Worm (Caenorhabditis elegans) whole organism, L4 larva: Measurements from ENCODE around the gene Y75D11A.2.
"Not testable (repeated sequence)": the region's sequence is repeated elsewhere in the genome, so short reads cannot be mapped to it uniquely, and the experiment has no call there.

Experiments used
- F26F4.8 ChIP-seq: fragments of 200-800 bp; sonication (Bioruptor generic); conservative IDR thresholded peaks from 2 replicates; pipeline ENCODE4 v1.3.6; 2022; ENCODE audit warnings: missing genetic modification characterization, missing compliant biosample characterization
- R02D3.7 ChIP-seq: fragments of 150-350 bp; sonication (generic microtip); optimal IDR thresholded peaks from 3 replicates; lab custom pipeline; 2014; ENCODE audit warnings: missing biosample characterization, missing genetic modification characterization
- T20F7.1 ChIP-seq: fragments of 200-800 bp; sonication (Bioruptor generic); optimal IDR thresholded peaks from 2 replicates; lab custom pipeline; 2018; ENCODE audit warnings: mild to moderate bottlenecking, missing genetic modification characterization, missing compliant biosample characterization
- Y5F2A.4 ChIP-seq: fragments of 200-800 bp; sonication (Bioruptor generic); optimal IDR thresholded peaks from 2 replicates; lab custom pipeline; 2018; ENCODE audit warnings: mild to moderate bottlenecking, missing genetic modification characterization, missing compliant biosample characterization
- aha-1 ChIP-seq: fragments of 150-350 bp; peaks from one replicate; lab custom pipeline; 2014; ENCODE audit warnings: missing biosample characterization, missing genetic modification characterization
- ceh-20 ChIP-seq: fragments of 200-800 bp; sonication (Bioruptor generic); IDR thresholded peaks from 2 replicates; pipeline ENCODE4 v1.3.6; 2022; ENCODE audit warnings: missing genetic modification reagents, missing genetic modification characterization, missing compliant biosample characterization
- ceh-32 ChIP-seq: sonication (generic microtip); optimal IDR thresholded peaks from 2 replicates; lab custom pipeline; 2016; ENCODE audit warnings: mild to moderate bottlenecking, missing genetic modification characterization, missing compliant biosample characterization; ENCODE audit not compliant: poor library complexity
- ceh-62 ChIP-seq: sonication (generic microtip); optimal IDR thresholded peaks from 2 replicates; lab custom pipeline; 2017; ENCODE audit warnings: missing biosample characterization, missing genetic modification characterization
- ces-1 ChIP-seq: fragments of 150-350 bp; sonication (generic microtip); optimal IDR thresholded peaks from 4 replicates; lab custom pipeline; 2014; ENCODE audit warnings: missing biosample characterization, missing genetic modification reagents, missing genetic modification characterization
- cey-2 ChIP-seq: sonication (generic microtip); optimal IDR thresholded peaks from 3 replicates; lab custom pipeline; 2017; ENCODE audit warnings: missing genetic modification characterization, mild to moderate bottlenecking, missing compliant biosample characterization, antibody characterized with exemption, borderline replicate concordance; ENCODE audit not compliant: insufficient read depth
- ctbp-1 ChIP-seq: fragments of 200-800 bp; sonication (Bioruptor generic); IDR thresholded peaks from 2 replicates; pipeline ENCODE4 v1.3.6; 2022; ENCODE audit warnings: missing genetic modification reagents, missing genetic modification characterization, missing compliant biosample characterization
- daf-19 ChIP-seq: fragments of 200-800 bp; sonication (Bioruptor generic); conservative IDR thresholded peaks from 2 replicates; pipeline ENCODE4 v1.3.6; 2022; ENCODE audit warnings: missing genetic modification characterization, missing compliant biosample characterization
- dpl-1 ChIP-seq: fragments of 150-350 bp; optimal IDR thresholded peaks from 2 replicates; lab custom pipeline; 2014; ENCODE audit warnings: missing biosample characterization, missing genetic modification reagents, missing genetic modification characterization
- egl-27 ChIP-seq: sonication (generic microtip); optimal IDR thresholded peaks from 3 replicates; lab custom pipeline; 2017; ENCODE audit warnings: missing biosample characterization, missing genetic modification reagents, missing genetic modification characterization
- egl-43 ChIP-seq: fragments of 200-800 bp; sonication (Bioruptor generic); IDR thresholded peaks from 2 replicates; pipeline ENCODE4 v1.3.6; 2022; ENCODE audit warnings: missing genetic modification reagents, missing genetic modification characterization, missing compliant biosample characterization
- hlh-30 ChIP-seq: sonication (generic microtip); optimal IDR thresholded peaks from 2 replicates; lab custom pipeline; 2017; ENCODE audit warnings: antibody characterized with exemption, mild to moderate bottlenecking, missing genetic modification characterization, missing compliant biosample characterization; ENCODE audit not compliant: insufficient read depth
- lin-29 ChIP-seq: fragments of 200-800 bp; sonication (Bioruptor generic); IDR thresholded peaks from 2 replicates; pipeline ENCODE4 v1.3.6; 2022; ENCODE audit warnings: missing genetic modification reagents, missing genetic modification characterization, missing compliant biosample characterization
- lsy-2 ChIP-seq, 2 experiments: fragments of 150-350 bp in 1 of 2; sonication (generic microtip) in 1 of 2; optimal IDR thresholded peaks; 2 replicates each; lab custom pipeline; 2014 to 2017; ENCODE audit warnings: missing biosample characterization in 2 of 2, missing genetic modification characterization in 2 of 2
- madf-5 ChIP-seq, 2 experiments: fragments of 200-800 bp; sonication (Bioruptor generic); IDR thresholded peaks; 2 replicates each; pipeline ENCODE4 v1.3.6; 2022; ENCODE audit warnings: missing compliant biosample characterization in 2 of 2, missing genetic modification characterization in 2 of 2
- mep-1 ChIP-seq: fragments of 150-350 bp; sonication (generic microtip); optimal IDR thresholded peaks from 3 replicates; lab custom pipeline; 2014; ENCODE audit warnings: missing biosample characterization, missing genetic modification characterization
- mes-2 ChIP-seq: sonication (generic microtip); optimal IDR thresholded peaks from 2 replicates; lab custom pipeline; 2016; ENCODE audit warnings: missing genotype, mild to moderate bottlenecking, missing genetic modification characterization, missing compliant biosample characterization; ENCODE audit not compliant: poor library complexity, severe bottlenecking
- nhr-102 ChIP-seq: sonication (generic microtip); optimal IDR thresholded peaks from 2 replicates; lab custom pipeline; 2016; ENCODE audit warnings: mild to moderate bottlenecking, missing genetic modification characterization, moderate library complexity, missing compliant biosample characterization
- nhr-111 ChIP-seq: fragments of 200-800 bp; sonication (Bioruptor generic); optimal IDR thresholded peaks from 2 replicates; lab custom pipeline; 2018; ENCODE audit warnings: mild to moderate bottlenecking, missing genetic modification characterization, missing compliant biosample characterization
- nhr-42 ChIP-seq: fragments of 200-800 bp; sonication (Bioruptor generic); IDR thresholded peaks from 2 replicates; pipeline ENCODE4 v1.3.6; 2022; ENCODE audit warnings: missing genetic modification characterization, missing compliant biosample characterization
- nhr-77 ChIP-seq: fragments of 150-350 bp; optimal IDR thresholded peaks from 2 replicates; lab custom pipeline; 2014; ENCODE audit warnings: missing biosample characterization, missing genetic modification characterization
- set-16 ChIP-seq: fragments of 200-800 bp; sonication (Bioruptor generic); IDR thresholded peaks from 2 replicates; pipeline ENCODE4 v1.3.6; 2022; ENCODE audit warnings: missing genetic modification reagents, missing genetic modification characterization, missing compliant biosample characterization
- skn-1 ChIP-seq: fragments of 150-350 bp; optimal IDR thresholded peaks from 2 replicates; lab custom pipeline; 2014; ENCODE audit warnings: missing biosample characterization, missing genetic modification characterization
- snpc-4 ChIP-seq: fragments of 150-350 bp; optimal IDR thresholded peaks from 2 replicates; lab custom pipeline; 2014; ENCODE audit warnings: missing biosample characterization, missing genetic modification characterization
- unc-39 ChIP-seq: sonication (generic microtip); optimal IDR thresholded peaks from 2 replicates; lab custom pipeline; 2017; ENCODE audit warnings: missing biosample characterization, missing genetic modification characterization
- unc-62 ChIP-seq, 3 experiments: fragments of 150-350 bp in 1 of 3; sonication (generic microtip); optimal IDR thresholded peaks in 2 of 3; peaks in 1 of 3; 1 replicate in 1 of 3; 2 replicates in 2 of 3; lab custom pipeline; 2014 to 2017; ENCODE audit warnings: missing biosample characterization in 3 of 3, missing genetic modification characterization in 3 of 3, missing genetic modification reagents in 3 of 3, missing genotype in 1 of 3
- vab-7 ChIP-seq: fragments of 200-800 bp; sonication (Bioruptor generic); IDR thresholded peaks from 2 replicates; pipeline ENCODE4 v1.3.6; 2022; ENCODE audit warnings: missing genetic modification reagents, missing genetic modification characterization, missing compliant biosample characterization
- zip-2 ChIP-seq: fragments of 150-350 bp; optimal IDR thresholded peaks from 2 replicates; lab custom pipeline; 2014; ENCODE audit warnings: missing biosample characterization, missing genetic modification characterization

Gene Y75D11A.2

ce11 chrX:1742530-1742929, at the start of gene Y75D11A.2:
Y75D11A.2 (plus strand) TSS chrX:1742830.
- TF ChIP-seq ctbp-1; mes-2 (tag; lab: Kevin White, UChicago); unc-62 (GFP tag; optimal IDR thresholded peaks at IDR 0.05 in 1 of 2; lab: Kevin White, UChicago); unc-62 (tag; optimal IDR thresholded peaks at IDR 0.05; lab: Kevin White, UChicago): not testable (repeated sequence)

ce11 chrX:1696879-1697278, 45.8 kb upstream of the Y75D11A.2 start, which contains the start of gene C36C9.4:
C36C9.4 (minus strand) TSS chrX:1696979.
- not testable (repeated sequence) for TF ChIP-seq ceh-32 (tag; lab: Kevin White, UChicago); ctbp-1; zip-2 (tag; lab: Kevin White, UChicago)

ce11 chrX:1698476-1698875, 44.2 kb upstream of the Y75D11A.2 start:
- no peak for TF ChIP-seq lsy-2 (tag; optimal IDR thresholded peaks at IDR 0.05; lab: Kevin White, UChicago)
- TF ChIP-seq nhr-102 = no peak
- no peak for TF ChIP-seq T20F7.1
- TF ChIP-seq hlh-30 (tag; lab: Kevin White, UChicago) = no peak
- TF ChIP-seq nhr-111 = no peak
- TF ChIP-seq, all 104 proteins: peak for 0

- TF ChIP-seq mep-1 (no peak), ceh-62 (tag; lab: Kevin White, UChicago) (no peak), nhr-42 (GFP tag; lab: Robert Waterston, UW) (no peak), cey-2 (no peak), nhr-77 (tag; lab: Kevin White, UChicago) (no peak), skn-1 (tag; lab: Kevin White, UChicago) (no peak), ces-1 (GFP tag; lab: Kevin White, UChicago) (no peak), aha-1 (tag; lab: Kevin White, UChicago) (peak; percentile 44), egl-43 (GFP tag; lab: Robert Waterston, UW) (peak; percentile 64; the same call in 1 of the 2 replicates), madf-5 (GFP tag; IDR thresholded peaks at IDR 0.05; lab: Robert Waterston, UW) (no peak), set-16 (peak; percentile 92), F26F4.8 (no peak), daf-19 (GFP tag; lab: Robert Waterston, UW) (no peak)
- TF ChIP-seq, all 104 proteins: peak for 3
These were observed 39.6 kb upstream of the Y75D11A.2 start for ce11 chrX:1703049-1703448.

ce11 chrX:1703840-1704239, 38.8 kb upstream of the Y75D11A.2 start, which contains the start of gene C36C9.5:
C36C9.5 (minus strand) TSS chrX:1703940.
- TF ChIP-seq nhr-42 (GFP tag; lab: Robert Waterston, UW) = no peak
- no peak for TF ChIP-seq snpc-4 (tag; lab: Kevin White, UChicago)
- no peak for TF ChIP-seq Y5F2A.4 (GFP tag; lab: Kevin White, UChicago)
- TF ChIP-seq R02D3.7 = no peak
- TF ChIP-seq ceh-20 = no peak
- no peak for TF ChIP-seq cey-2
- TF ChIP-seq dpl-1 (GFP tag; lab: Kevin White, UChicago) = no peak
- no peak for TF ChIP-seq vab-7 (GFP tag; lab: Robert Waterston, UW)
- no peak for TF ChIP-seq egl-27 (tag; lab: Kevin White, UChicago)
- no peak for TF ChIP-seq unc-39 (tag; lab: Kevin White, UChicago)
- TF ChIP-seq ceh-62 (tag; lab: Kevin White, UChicago) = no peak
- TF ChIP-seq lin-29 (GFP tag; lab: Robert Waterston, UW) = no peak
- no peak for TF ChIP-seq aha-1 (tag; lab: Kevin White, UChicago)
